Fruit fly (Drosophila melanogaster) Kc167 (cell line): ENCODE results near the gene H.

ENCODE experiments used
- Sin3A ChIP-seq: fragments of >200 bp; optimal IDR thresholded peaks from 2 replicates; lab custom pipeline; 2018; ENCODE audit warnings: missing external identifiers
- h ChIP-seq: fragments of >200 bp; optimal IDR thresholded peaks from 3 replicates; lab custom pipeline; 2018; ENCODE audit warnings: missing external identifiers
- insv ChIP-seq: fragments of >200 bp; optimal IDR thresholded peaks from 3 replicates; lab custom pipeline; 2018; ENCODE audit warnings: missing external identifiers
- psq ChIP-seq: fragments of >200 bp; optimal IDR thresholded peaks from 2 replicates; lab custom pipeline; 2017; ENCODE audit warnings: missing external identifiers
- ttk ChIP-seq: sonication (Bioruptor generic); optimal IDR thresholded peaks from 2 replicates; lab custom pipeline; 2017; ENCODE audit warnings: missing external identifiers

- no peak for TF ChIP-seq Sin3A
- no peak for TF ChIP-seq h (lab: Kevin White, UChicago)
- no peak for TF ChIP-seq psq (lab: Kevin White, UChicago)
- TF ChIP-seq ttk (lab: Kevin White, UChicago) = no peak
- TF ChIP-seq insv = no peak
These were observed 47.2 kb upstream of the H start for dm6 chr3R:20574535-20574980.
